Fruit fly (Drosophila melanogaster): Measurements from ENCODE around the gene CG18493.

- no peak for TF ChIP-seq Hr78 (GFP tag; optimal IDR thresholded peaks at IDR 0.05)
- TF ChIP-seq woc (GFP tag; optimal IDR thresholded peaks at IDR 0.05): no peak
- no peak for TF ChIP-seq usp (GFP tag; optimal IDR thresholded peaks at IDR 0.05)
- TF ChIP-seq OdsH (GFP tag; optimal IDR thresholded peaks at IDR 0.05): no peak
- no peak for TF ChIP-seq h (GFP tag; optimal IDR thresholded peaks at IDR 0.05)
- no peak for TF ChIP-seq foxo (GFP tag; optimal IDR thresholded peaks at IDR 0.05)
- TF ChIP-seq pan (optimal IDR thresholded peaks at IDR 0.05): no peak
- no peak for TF ChIP-seq Dif (GFP tag; optimal IDR thresholded peaks at IDR 0.05; ENCODE audit: partially characterized antibody)
- TF ChIP-seq psq (GFP tag; optimal IDR thresholded peaks at IDR 0.05): no peak
- no peak for TF ChIP-seq sv (GFP tag; optimal IDR thresholded peaks at IDR 0.05)
- no peak for TF ChIP-seq CG9705 (GFP tag; optimal IDR thresholded peaks at IDR 0.05)
- no peak for TF ChIP-seq CrebA (GFP tag; optimal IDR thresholded peaks at IDR 0.05; ENCODE audit: borderline replicate concordance)
- TF ChIP-seq lola (GFP tag; optimal IDR thresholded peaks at IDR 0.05): no peak
Observed at dm6 chr3R:19404296-19404695, 14.2 kb downstream of the CG18493 start.

Measured in whole organism, wandering third instar larva.